Fruit fly (Drosophila melanogaster) Kc167 (cell line): ENCODE measurements around the gene HIP-R.

Experiments
- Myc ChIP-seq: fragments of >200 bp; optimal IDR thresholded peaks from 2 replicates; lab custom pipeline; 2017; ENCODE audit warnings: missing external identifiers
- h ChIP-seq: fragments of >200 bp; optimal IDR thresholded peaks from 3 replicates; lab custom pipeline; 2018; ENCODE audit warnings: missing external identifiers
- insv ChIP-seq: fragments of >200 bp; optimal IDR thresholded peaks from 3 replicates; lab custom pipeline; 2018; ENCODE audit warnings: missing external identifiers

DNA sequence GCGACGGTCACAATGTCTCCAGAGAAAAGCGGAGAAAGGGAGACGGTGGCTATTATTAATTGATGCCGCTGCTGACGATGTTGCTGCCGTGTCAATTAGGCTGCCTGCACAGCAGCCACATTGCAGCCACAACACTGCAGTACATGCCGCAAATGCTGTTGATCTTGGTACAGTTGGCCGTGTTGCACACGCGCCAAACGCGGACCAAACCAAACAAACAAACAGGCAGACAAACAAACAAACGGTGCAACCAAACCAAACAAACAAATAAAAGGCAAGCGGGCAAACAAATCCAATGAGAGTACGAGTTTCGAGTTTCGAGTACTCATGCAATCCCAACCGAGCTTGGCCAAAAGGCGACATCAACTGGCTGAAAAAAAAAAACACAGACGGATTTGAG lies 42.5 kb downstream of the HIP-R start:
- TF ChIP-seq insv (no peak), h (no peak), Myc (no peak)
